Fruit fly (Drosophila melanogaster) whole organism, embryonic: ENCODE results near the gene CG3342.

Source experiments
- Abd-B ChIP-seq: fragments of 200-800 bp; sonication (Bioruptor generic); optimal IDR thresholded peaks from 2 replicates; lab custom pipeline; 2018; ENCODE audit warnings: missing biosample characterization, mild to moderate bottlenecking, missing genetic modification characterization, moderate library complexity
- Atf-2 ChIP-seq: fragments of 200-800 bp; sonication (Bioruptor generic); optimal IDR thresholded peaks from 2 replicates; lab custom pipeline; 2016; ENCODE audit warnings: missing biosample characterization, missing genetic modification characterization
- CG11093 ChIP-seq: fragments of 200-800 bp; sonication (Bioruptor generic); IDR thresholded peaks from 3 replicates; pipeline ENCODE4 v1.3.6; 2022; ENCODE audit warnings: missing biosample characterization, missing genetic modification characterization
- CG11247 ChIP-seq: fragments of 200-800 bp; sonication (Bioruptor generic); IDR thresholded peaks from 2 replicates; pipeline ENCODE4 v1.3.6; 2022; ENCODE audit warnings: missing biosample characterization, missing genetic modification characterization
- CG12236 ChIP-seq: fragments of 200-800 bp; sonication (Bioruptor generic); optimal IDR thresholded peaks from 2 replicates; lab custom pipeline; 2016; ENCODE audit warnings: missing biosample characterization, missing genetic modification characterization
- CG14441 ChIP-seq: fragments of 200-800 bp; sonication (Bioruptor generic); IDR thresholded peaks from 2 replicates; pipeline ENCODE4 v1.3.6; 2022; ENCODE audit warnings: missing biosample characterization, missing genetic modification characterization
- CG15269 ChIP-seq: fragments of 200-800 bp; sonication (Bioruptor generic); optimal IDR thresholded peaks from 2 replicates; lab custom pipeline; 2018; ENCODE audit warnings: missing biosample characterization, mild to moderate bottlenecking, missing genetic modification characterization, moderate library complexity
- CG1529 ChIP-seq: fragments of 200-800 bp; sonication (Bioruptor generic); optimal IDR thresholded peaks from 3 replicates; lab custom pipeline; 2018; ENCODE audit warnings: missing biosample characterization, missing genetic modification characterization
- CG17328 ChIP-seq: fragments of 200-800 bp; sonication (Bioruptor generic); IDR thresholded peaks from 2 replicates; pipeline ENCODE4 v1.3.6; 2022; ENCODE audit warnings: missing biosample characterization, missing genetic modification characterization
- CG17829 ChIP-seq: fragments of 200-800 bp; optimal IDR thresholded peaks from 2 replicates; lab custom pipeline; 2019; ENCODE audit warnings: missing biosample characterization, mild to moderate bottlenecking, missing genetic modification characterization, moderate library complexity
- CG31388 ChIP-seq: fragments of 200-800 bp; sonication (Bioruptor generic); optimal IDR thresholded peaks from 2 replicates; lab custom pipeline; 2016; ENCODE audit warnings: missing biosample characterization, missing genetic modification characterization
- CG3281 ChIP-seq: fragments of 200-800 bp; sonication (Bioruptor generic); optimal IDR thresholded peaks from 3 replicates; lab custom pipeline; 2017; ENCODE audit warnings: missing biosample characterization, mild to moderate bottlenecking, missing genetic modification characterization
- CG4854 ChIP-seq: fragments of 200-800 bp; sonication (Bioruptor generic); optimal IDR thresholded peaks from 2 replicates; lab custom pipeline; 2016; ENCODE audit warnings: missing biosample characterization, missing genetic modification characterization, inconsistent platforms
- CG7357 ChIP-seq: fragments of 200-800 bp; sonication (Bioruptor generic); IDR thresholded peaks from 3 replicates; pipeline ENCODE4 v1.3.6; 2022; ENCODE audit warnings: missing biosample characterization, missing genetic modification characterization
- CG9876 ChIP-seq: fragments of 200-800 bp; sonication (Bioruptor generic); optimal IDR thresholded peaks from 2 replicates; lab custom pipeline; 2016; ENCODE audit warnings: missing biosample characterization, missing genetic modification characterization
- CG9932 ChIP-seq: fragments of 200-800 bp; sonication (Bioruptor generic); IDR thresholded peaks from 2 replicates; pipeline ENCODE4 v1.3.6; 2022; ENCODE audit warnings: missing biosample characterization, missing genetic modification characterization
- Chrac-16 ChIP-seq: fragments of 200-800 bp; sonication (Bioruptor generic); optimal IDR thresholded peaks from 3 replicates; lab custom pipeline; 2016; ENCODE audit warnings: missing biosample characterization, missing genetic modification characterization
- ERR ChIP-seq: fragments of 200-800 bp; sonication (Bioruptor generic); optimal IDR thresholded peaks from 2 replicates; lab custom pipeline; 2016; ENCODE audit warnings: missing biosample characterization, missing genetic modification characterization
- Fer3 ChIP-seq: fragments of 200-800 bp; sonication (Bioruptor generic); optimal IDR thresholded peaks from 2 replicates; lab custom pipeline; 2018; ENCODE audit warnings: missing biosample characterization, mild to moderate bottlenecking, missing genetic modification characterization, moderate library complexity
- GATAe ChIP-seq: fragments of 200-800 bp; sonication (Bioruptor generic); conservative IDR thresholded peaks from 2 replicates; pipeline ENCODE4 v1.3.6; 2022; ENCODE audit warnings: missing biosample characterization, missing genetic modification characterization
- H2.0 ChIP-seq: fragments of 200-800 bp; sonication (Bioruptor generic); IDR thresholded peaks from 2 replicates; pipeline ENCODE4 v1.3.6; 2022; ENCODE audit warnings: missing biosample characterization, missing genetic modification characterization
- HmgD ChIP-seq: fragments of 200-800 bp; sonication (Bioruptor generic); optimal IDR thresholded peaks from 3 replicates; lab custom pipeline; 2016; ENCODE audit warnings: missing biosample characterization, missing genetic modification characterization
- HmgZ ChIP-seq: fragments of 200-800 bp; sonication (Bioruptor generic); optimal IDR thresholded peaks from 2 replicates; lab custom pipeline; 2018; ENCODE audit warnings: missing biosample characterization, mild to moderate bottlenecking, missing genetic modification characterization
- Nf-YB ChIP-seq: fragments of 200-800 bp; sonication (Bioruptor generic); optimal IDR thresholded peaks from 3 replicates; lab custom pipeline; 2019; ENCODE audit warnings: missing biosample characterization, mild to moderate bottlenecking, missing genetic modification characterization, moderate library complexity
- Ptx1 ChIP-seq: fragments of 200-800 bp; sonication (Bioruptor generic); IDR thresholded peaks from 2 replicates; pipeline ENCODE4 v1.3.6; 2022; ENCODE audit warnings: missing biosample characterization, missing genetic modification characterization
- Rx ChIP-seq: fragments of 200-800 bp; sonication (Bioruptor generic); IDR thresholded peaks from 2 replicates; pipeline ENCODE4 v1.3.6; 2022; ENCODE audit warnings: missing biosample characterization, missing genetic modification characterization
- Scr ChIP-seq: fragments of 200-800 bp; sonication (Bioruptor generic); IDR thresholded peaks from 2 replicates; pipeline ENCODE4 v1.3.6; 2022; ENCODE audit warnings: missing biosample characterization, missing genetic modification characterization; ENCODE audit not compliant: partially characterized antibody
- Ssrp ChIP-seq: fragments of 200-800 bp; sonication (Bioruptor generic); optimal IDR thresholded peaks from 2 replicates; lab custom pipeline; 2018; ENCODE audit warnings: missing biosample characterization, mild to moderate bottlenecking, missing genetic modification characterization, moderate library complexity
- Vsx1 ChIP-seq: fragments of 200-800 bp; sonication (Bioruptor generic); optimal IDR thresholded peaks from 2 replicates; lab custom pipeline; 2017; ENCODE audit warnings: missing biosample characterization, mild to moderate bottlenecking, missing genetic modification characterization, missing genetic modification reagents
- Xrp1 ChIP-seq: fragments of 200-800 bp; sonication (Bioruptor generic); IDR thresholded peaks from 2 replicates; pipeline ENCODE4 v1.3.6; 2022; ENCODE audit warnings: missing biosample characterization, missing genetic modification characterization
- bcd ChIP-seq: fragments of 200-800 bp; sonication (Bioruptor generic); optimal IDR thresholded peaks from 2 replicates; lab custom pipeline; 2017; ENCODE audit warnings: missing biosample characterization, mild to moderate bottlenecking, missing genetic modification characterization
- bsh ChIP-seq, 2 experiments: fragments of 200-800 bp; sonication (Bioruptor generic); optimal IDR thresholded peaks; 2 replicates each; lab custom pipeline; 2017 to 2018; ENCODE audit warnings: mild to moderate bottlenecking in 2 of 2, missing biosample characterization in 2 of 2, missing genetic modification characterization in 2 of 2, moderate library complexity in 1 of 2
- caup ChIP-seq: fragments of 200-800 bp; sonication (Bioruptor generic); optimal IDR thresholded peaks from 3 replicates; lab custom pipeline; 2017; ENCODE audit warnings: missing biosample characterization, mild to moderate bottlenecking, missing genetic modification characterization, moderate library complexity; ENCODE audit not compliant: severe bottlenecking
- dan ChIP-seq: fragments of 200-800 bp; sonication (Bioruptor generic); IDR thresholded peaks from 2 replicates; pipeline ENCODE4 v1.3.6; 2022; ENCODE audit warnings: missing biosample characterization, missing genetic modification characterization
- disco-r ChIP-seq: fragments of 200-800 bp; sonication (Bioruptor generic); optimal IDR thresholded peaks from 2 replicates; lab custom pipeline; 2016; ENCODE audit warnings: missing biosample characterization, missing genetic modification characterization
- dpn ChIP-seq, 2 experiments: fragments of 200-800 bp; sonication (Bioruptor generic); optimal IDR thresholded peaks; 3 replicates each; lab custom pipeline; 2016; ENCODE audit warnings: missing biosample characterization in 2 of 2, missing genetic modification characterization in 2 of 2
- fru ChIP-seq: fragments of >200 bp; optimal IDR thresholded peaks from 2 replicates; lab custom pipeline; 2017
- fu2 ChIP-seq: fragments of 200-800 bp; sonication (Bioruptor generic); optimal IDR thresholded peaks from 2 replicates; lab custom pipeline; 2016; ENCODE audit warnings: missing biosample characterization, missing genetic modification characterization
- gcm ChIP-seq: fragments of 200-800 bp; sonication (Bioruptor generic); optimal IDR thresholded peaks from 2 replicates; lab custom pipeline; 2019; ENCODE audit warnings: missing biosample characterization, mild to moderate bottlenecking, missing genetic modification characterization, moderate library complexity
- mld ChIP-seq: fragments of 200-800 bp; sonication (Bioruptor generic); IDR thresholded peaks from 3 replicates; pipeline ENCODE4 v1.3.6; 2022; ENCODE audit warnings: missing biosample characterization, missing genetic modification characterization; ENCODE audit not compliant: partially characterized antibody
- oc ChIP-seq: fragments of 200-800 bp; sonication (Bioruptor generic); optimal IDR thresholded peaks from 2 replicates; lab custom pipeline; 2018; ENCODE audit warnings: missing biosample characterization, mild to moderate bottlenecking, missing genetic modification characterization, moderate library complexity
- onecut ChIP-seq: fragments of 200-800 bp; sonication (Bioruptor generic); IDR thresholded peaks from 2 replicates; pipeline ENCODE4 v1.3.6; 2022; ENCODE audit warnings: missing biosample characterization, missing genetic modification characterization
- pum ChIP-seq: fragments of 200-800 bp; sonication (Bioruptor generic); optimal IDR thresholded peaks from 2 replicates; lab custom pipeline; 2016; ENCODE audit warnings: missing biosample characterization, missing genetic modification characterization
- sima ChIP-seq: fragments of 200-800 bp; sonication (Bioruptor generic); optimal IDR thresholded peaks from 2 replicates; lab custom pipeline; 2016; ENCODE audit warnings: missing biosample characterization, missing genetic modification characterization
- so ChIP-seq: fragments of 200-800 bp; sonication (Bioruptor generic); IDR thresholded peaks from 3 replicates; pipeline ENCODE4 v1.3.6; 2022; ENCODE audit warnings: missing biosample characterization, missing genetic modification characterization
- sr ChIP-seq: fragments of 200-800 bp; sonication (Bioruptor generic); IDR thresholded peaks from 3 replicates; pipeline ENCODE4 v1.3.6; 2022; ENCODE audit warnings: missing biosample characterization, missing genetic modification characterization
- stc ChIP-seq: fragments of 200-800 bp; sonication (Bioruptor generic); IDR thresholded peaks from 2 replicates; pipeline ENCODE4 v1.3.6; 2022; ENCODE audit warnings: missing biosample characterization, missing genetic modification characterization
- trem ChIP-seq: fragments of 200-800 bp; optimal IDR thresholded peaks from 3 replicates; lab custom pipeline; 2019; ENCODE audit warnings: missing biosample characterization, mild to moderate bottlenecking, missing genetic modification characterization, moderate library complexity
- unc-4 ChIP-seq: fragments of 200-800 bp; sonication (Bioruptor generic); IDR thresholded peaks from 2 replicates; pipeline ENCODE4 v1.3.6; 2022; ENCODE audit warnings: missing biosample characterization, missing genetic modification characterization; ENCODE audit not compliant: partially characterized antibody
- zen ChIP-seq: fragments of 200-800 bp; sonication (Bioruptor generic); optimal IDR thresholded peaks from 3 replicates; lab custom pipeline; 2018; ENCODE audit warnings: missing biosample characterization, mild to moderate bottlenecking, missing genetic modification characterization, moderate library complexity

The CG3342 gene

dm6 chrX:6549428-6550117, 21.9 kb upstream of the CG3342 start (continued):
- peak; percentile 89 for TF ChIP-seq sima (GFP tag; lab: Kevin White, UChicago)
- TF ChIP-seq CG11093 (GFP tag; lab: Robert Waterston, UW): peak; percentile 91
- peak; percentile 93 for TF ChIP-seq onecut (GFP tag; lab: Robert Waterston, UW)
- peak; percentile 96 for TF ChIP-seq CG17328 (GFP tag; lab: Robert Waterston, UW)
- TF ChIP-seq pum (GFP tag; lab: Kevin White, UChicago): peak; percentile 93
- TF ChIP-seq ERR: peak; percentile 95
- TF ChIP-seq Nf-YB (GFP tag; lab: Kevin White, UChicago): peak; percentile 74
- peak; percentile 90 for TF ChIP-seq oc (tag; lab: Kevin White, UChicago)
- TF ChIP-seq Rx (GFP tag; lab: Robert Waterston, UW): peak; percentile 94
- TF ChIP-seq Vsx1: peak; percentile 78
- peak; percentile 67 for TF ChIP-seq disco-r (GFP tag; lab: Kevin White, UChicago)
- no peak for TF ChIP-seq mld
- TF ChIP-seq Fer3: peak; percentile 97
- peak; percentile 98 for TF ChIP-seq CG9932 (GFP tag; lab: Robert Waterston, UW)
- TF ChIP-seq CG31388 (GFP tag; lab: Kevin White, UChicago): peak; percentile 91
- peak; percentile 86 for TF ChIP-seq Atf-2
- peak; percentile 79 for TF ChIP-seq GATAe (GFP tag; lab: Robert Waterston, UW)
- peak; percentile 97 for TF ChIP-seq caup
- TF ChIP-seq Ptx1 (GFP tag; lab: Robert Waterston, UW): peak; percentile 94
- peak; percentile 97 for TF ChIP-seq Xrp1
- TF ChIP-seq CG4854: no peak
- peak; percentile 93 for TF ChIP-seq stc
- TF ChIP-seq CG7357 (GFP tag; lab: Robert Waterston, UW): peak; percentile 90
- peak; percentile 97 for TF ChIP-seq zen (tag; lab: Kevin White, UChicago)
- TF ChIP-seq CG17829 (tag; lab: Kevin White, UChicago): peak; percentile 97
- TF ChIP-seq CG9876 (GFP tag; lab: Kevin White, UChicago): peak; percentile 84
- peak; percentile 96 for TF ChIP-seq bcd
- peak; percentile 96 for TF ChIP-seq CG14441 (GFP tag; lab: Robert Waterston, UW)
- TF ChIP-seq CG15269 (tag; lab: Kevin White, UChicago): peak; percentile 94
- TF ChIP-seq CG1529 (GFP tag; lab: Kevin White, UChicago): peak; percentile 80
- peak; percentile 97 for TF ChIP-seq CG11247 (GFP tag; lab: Robert Waterston, UW)
- TF ChIP-seq bsh (GFP tag; optimal IDR thresholded peaks at IDR 0.05; lab: Kevin White, UChicago): peak; percentile 96
- peak; percentile 84 for TF ChIP-seq CG12236 (GFP tag; lab: Kevin White, UChicago)
- peak; percentile 94 to 96 for TF ChIP-seq dpn (GFP tag; optimal IDR thresholded peaks at IDR 0.05; lab: Kevin White, UChicago)
- peak; percentile 94 for TF ChIP-seq so (GFP tag; lab: Robert Waterston, UW)
- TF ChIP-seq Abd-B (GFP tag; lab: Kevin White, UChicago): peak; percentile 90
- TF ChIP-seq fru (lab: Kevin White, UChicago): no peak
- peak; percentile 89 for TF ChIP-seq Ssrp (tag; lab: Kevin White, UChicago)
- TF ChIP-seq fu2 (GFP tag; lab: Kevin White, UChicago): peak; percentile 91
- peak; percentile 80 for TF ChIP-seq gcm (GFP tag; lab: Kevin White, UChicago)
- no peak for TF ChIP-seq Scr (GFP tag; lab: Robert Waterston, UW)
- no peak for TF ChIP-seq unc-4 (GFP tag; lab: Robert Waterston, UW)
- peak; percentile 95 for TF ChIP-seq HmgZ
- peak; percentile 96 for TF ChIP-seq CG3281
- peak; percentile 70; the same call in 1 of the 3 replicates for TF ChIP-seq sr (GFP tag; lab: Robert Waterston, UW)
- peak; percentile 94 for TF ChIP-seq HmgD
- TF ChIP-seq H2.0: peak; percentile 96
- TF ChIP-seq Chrac-16 (GFP tag; lab: Kevin White, UChicago): peak; percentile 94
- TF ChIP-seq trem: peak; percentile 91
- peak; percentile 75 for TF ChIP-seq dan (GFP tag; lab: Robert Waterston, UW)
- TF ChIP-seq, all 482 proteins: peak for 428
